Fruit fly (Drosophila melanogaster): Measurements from ENCODE around the gene CG14257.

The CG14257 gene

DNA sequence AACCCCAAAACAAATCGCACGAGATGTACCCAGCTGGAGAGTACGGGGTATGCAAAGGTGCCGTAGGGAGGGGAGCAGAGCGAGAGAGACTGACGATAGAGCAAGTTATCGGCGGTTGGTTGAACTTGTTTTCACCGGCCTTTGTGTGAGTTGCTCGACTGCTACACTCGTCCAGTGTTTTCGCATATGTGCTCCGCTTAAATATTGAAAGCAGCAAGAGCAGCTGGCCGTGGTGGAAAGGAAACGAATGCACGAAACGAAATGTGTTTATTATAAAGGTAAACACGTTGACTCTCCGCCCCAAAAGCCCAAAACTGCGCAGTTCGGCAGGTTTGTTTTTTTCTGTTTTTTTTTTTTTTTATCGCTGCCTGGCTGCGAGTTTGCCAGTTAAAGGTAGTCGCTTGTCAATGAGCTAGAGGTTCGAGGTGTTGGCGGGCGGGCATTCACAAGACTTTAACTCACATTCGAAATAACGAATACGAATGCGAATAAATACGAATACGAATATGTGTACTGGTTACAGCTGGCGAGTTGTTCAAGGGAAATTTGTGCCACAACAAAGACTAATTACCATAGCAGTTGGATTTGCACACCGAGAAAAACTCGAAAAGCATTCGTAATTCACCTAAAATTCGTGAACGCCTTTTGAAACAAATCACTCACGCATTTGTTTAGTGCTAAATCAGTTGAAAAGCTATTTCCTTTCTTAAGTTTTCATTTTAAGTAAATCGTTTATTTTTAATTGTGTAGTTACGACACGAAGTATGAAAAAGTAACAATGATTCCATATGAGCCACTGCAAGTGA, 54.1 kb downstream of the CG14257 start (continued):
- TF ChIP-seq Awh (GFP tag; IDR thresholded peaks at IDR 0.05) (no peak), sisA (GFP tag; IDR thresholded peaks at IDR 0.05) (no peak), CG18011 (GFP tag; optimal IDR thresholded peaks at IDR 0.05) (no peak), E2f1 (GFP tag; IDR thresholded peaks at IDR 0.05) (0 out of 2 replicates have a peak, but pooled peaks have one; percentile 12), vnd (GFP tag; IDR thresholded peaks at IDR 0.05; ENCODE audit: partially characterized antibody) (no peak), CG1603 (tag; optimal IDR thresholded peaks at IDR 0.05) (no peak), Hand (GFP tag; optimal IDR thresholded peaks at IDR 0.05) (no peak), cwo (GFP tag; optimal IDR thresholded peaks at IDR 0.05) (peak; percentile 75), sr (GFP tag; IDR thresholded peaks at IDR 0.05) (no peak), Oaz (GFP tag; IDR thresholded peaks at IDR 0.05) (no peak), stc (GFP tag; IDR thresholded peaks at IDR 0.05) (peak; percentile 47; the same call in 1 of the 2 replicates), CG10543 (GFP tag; optimal IDR thresholded peaks at IDR 0.05) (peak; percentile 54), CG1647 (GFP tag; optimal IDR thresholded peaks at IDR 0.05) (no peak), usp (GFP tag; optimal IDR thresholded peaks at IDR 0.05) (no peak), jing (GFP tag; optimal IDR thresholded peaks at IDR 0.05) (no peak), dpn (GFP tag; optimal IDR thresholded peaks at IDR 0.05) (peak in 1 of 2 experiments; percentile 38), sug (tag; optimal IDR thresholded peaks at IDR 0.05) (no peak), CG7786 (GFP tag; optimal IDR thresholded peaks at IDR 0.05) (peak; percentile 41), Trl (optimal IDR thresholded peaks at IDR 0.05) (no peak), Trl (GFP tag; optimal IDR thresholded peaks at IDR 0.05) (no peak), CG5245 (GFP tag; optimal IDR thresholded peaks at IDR 0.05) (no peak), lilli (GFP tag; optimal IDR thresholded peaks at IDR 0.05) (peak; percentile 36), nerfin-1 (tag; optimal IDR thresholded peaks at IDR 0.05) (no peak), Stat92E (GFP tag; optimal IDR thresholded peaks at IDR 0.05) (no peak), CG13296 (GFP tag; optimal IDR thresholded peaks at IDR 0.05) (no peak), peb (GFP tag; IDR thresholded peaks at IDR 0.05) (no peak), Max (GFP tag; optimal IDR thresholded peaks at IDR 0.05) (no peak), Ets65A (GFP tag) (peak; percentile 88), otp (GFP tag; IDR thresholded peaks at IDR 0.05) (no peak; the same call in 2 of the 3 replicates), dmrt99B (tag; optimal IDR thresholded peaks at IDR 0.05) (peak; percentile 18), HLH3B (GFP tag; IDR thresholded peaks at IDR 0.05) (0 out of 2 replicates have a peak, but pooled peaks have one; percentile 22), CG7963 (GFP tag; IDR thresholded peaks at IDR 0.05; ENCODE audit: partially characterized antibody) (no peak), Pdp1 (GFP tag; optimal IDR thresholded peaks at IDR 0.05) (peak in 1 of 2 experiments; percentile 54), sqz (GFP tag; optimal IDR thresholded peaks at IDR 0.05) (no peak), Kr (GFP tag; optimal IDR thresholded peaks at IDR 0.05) (no peak), grau (tag; optimal IDR thresholded peaks at IDR 0.05) (peak; percentile 50), CG32532 (GFP tag; IDR thresholded peaks at IDR 0.05) (peak; percentile 64; the same call in 1 of the 2 replicates), Fer1 (GFP tag; optimal IDR thresholded peaks at IDR 0.05) (peak; percentile 17), org-1 (GFP tag; optimal IDR thresholded peaks at IDR 0.05) (no peak), CG32772 (GFP tag; IDR thresholded peaks at IDR 0.05) (0 out of 2 replicates have a peak, but pooled peaks have one; percentile 56), B-H1 (GFP tag; IDR thresholded peaks at IDR 0.05) (peak; percentile 17; the same call in 1 of the 3 replicates), ttk (GFP tag; IDR thresholded peaks at IDR 0.05) (no peak), CG9727 (GFP tag; optimal IDR thresholded peaks at IDR 0.05) (peak; percentile 13), CG34422 (GFP tag; IDR thresholded peaks at IDR 0.05) (0 out of 3 replicates have a peak, but pooled peaks have one; percentile 20), CG3838 (GFP tag; optimal IDR thresholded peaks at IDR 0.05) (no peak), so (GFP tag; IDR thresholded peaks at IDR 0.05) (peak; percentile 39; the same call in 1 of the 3 replicates), CG8290 (GFP tag; optimal IDR thresholded peaks at IDR 0.05) (no peak), CG8290 (tag; optimal IDR thresholded peaks at IDR 0.05) (peak in 1 of 2 experiments; percentile 50), insv (GFP tag; optimal IDR thresholded peaks at IDR 0.05) (no peak), CG10462 (GFP tag; optimal IDR thresholded peaks at IDR 0.05) (no peak)

Data from whole organism, embryonic.